Worm (Caenorhabditis elegans) whole organism, L1 larva: Measurements from ENCODE around the gene cal-7.

Experiments
- aly-2 ChIP-seq: fragments of 150-350 bp; optimal IDR thresholded peaks from 2 replicates; lab custom pipeline; 2014; ENCODE audit warnings: missing biosample characterization, missing genetic modification characterization
- ama-1 ChIP-seq: fragments of 150-350 bp; optimal IDR thresholded peaks from 2 replicates; lab custom pipeline; 2014
- dpl-1 ChIP-seq, 3 experiments: fragments of 150-350 bp in 2 of 3; sonication (generic microtip) in 1 of 3; optimal IDR thresholded peaks; 2 replicates each; lab custom pipeline; 2014 to 2017; ENCODE audit warnings: missing biosample characterization in 3 of 3, missing genetic modification characterization in 3 of 3, missing genetic modification reagents in 3 of 3
- egl-13 ChIP-seq: sonication (generic microtip); optimal IDR thresholded peaks from 2 replicates; lab custom pipeline; 2016; ENCODE audit warnings: missing genotype, missing genetic modification reagents, missing genetic modification characterization, missing compliant biosample characterization
- ets-5 ChIP-seq: fragments of 200-800 bp; sonication (Bioruptor generic); IDR thresholded peaks from 2 replicates; pipeline ENCODE4 v1.3.6; 2022; ENCODE audit warnings: missing genetic modification characterization, missing compliant biosample characterization
- fkh-10 ChIP-seq: sonication (generic microtip); optimal IDR thresholded peaks from 2 replicates; lab custom pipeline; 2017; ENCODE audit warnings: missing biosample characterization, missing genetic modification reagents, missing genetic modification characterization
- lin-35 ChIP-seq, 2 experiments: fragments of 150-350 bp; optimal IDR thresholded peaks; 2 replicates each; lab custom pipeline; 2014; ENCODE audit warnings: missing biosample characterization in 2 of 2, missing genetic modification characterization in 2 of 2, missing genetic modification reagents in 2 of 2
- lsy-2 ChIP-seq, 2 experiments: fragments of 150-350 bp; optimal IDR thresholded peaks; 2 replicates each; lab custom pipeline; 2014; ENCODE audit warnings: missing biosample characterization in 2 of 2, missing genetic modification characterization in 2 of 2
- nhr-11 ChIP-seq: fragments of 150-350 bp; optimal IDR thresholded peaks from 2 replicates; lab custom pipeline; 2014; ENCODE audit warnings: missing biosample characterization, missing genetic modification characterization
- nhr-71 ChIP-seq: sonication (generic microtip); optimal IDR thresholded peaks from 2 replicates; lab custom pipeline; 2016; ENCODE audit warnings: mild to moderate bottlenecking, missing genetic modification characterization, moderate library complexity, missing compliant biosample characterization
- nhr-85 ChIP-seq: sonication (generic microtip); peaks from one replicate; lab custom pipeline; 2016; ENCODE audit warnings: missing genetic modification characterization, inconsistent platforms, missing compliant biosample characterization
- pag-3 ChIP-seq: sonication (generic microtip); optimal IDR thresholded peaks from 2 replicates; lab custom pipeline; 2017; ENCODE audit warnings: missing genetic modification characterization, mild to moderate bottlenecking, missing compliant biosample characterization, antibody characterized with exemption, borderline replicate concordance; ENCODE audit not compliant: insufficient read depth
- snpc-4 ChIP-seq: fragments of 150-350 bp; optimal IDR thresholded peaks from 2 replicates; lab custom pipeline; 2014; ENCODE audit warnings: missing biosample characterization, missing genetic modification characterization
- zag-1 ChIP-seq: fragments of 150-350 bp; optimal IDR thresholded peaks from 2 replicates; lab custom pipeline; 2014; ENCODE audit warnings: missing biosample characterization, missing genetic modification characterization

DNA sequence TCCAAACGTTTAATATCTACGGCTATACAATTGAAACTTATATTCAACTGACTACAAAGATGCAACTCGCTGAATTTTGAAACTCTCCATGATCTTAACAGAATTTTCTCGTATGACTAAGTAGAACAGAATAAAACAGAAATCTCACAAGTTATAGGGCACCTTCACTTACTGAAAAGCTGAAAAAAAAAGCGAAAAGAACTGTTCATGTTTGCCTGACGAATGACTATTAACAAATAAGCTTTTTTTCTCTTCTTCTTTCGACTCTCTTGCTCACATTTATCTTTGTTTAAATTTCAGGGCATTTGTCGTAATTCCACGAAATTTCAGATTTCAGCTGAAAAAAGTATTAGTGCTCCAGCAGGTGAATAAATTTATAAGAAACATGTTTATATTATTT lies 31.1 kb upstream of the cal-7 start, which contains the start of gene xbx-6:
- TF ChIP-seq pag-3, result no peak
- no peak for TF ChIP-seq lsy-2 (tag; optimal IDR thresholded peaks at IDR 0.05; lab: Kevin White, UChicago)
- no peak for TF ChIP-seq nhr-11 (tag; lab: Kevin White, UChicago)
- TF ChIP-seq egl-13 (tag; lab: Kevin White, UChicago), result no peak
- no peak for TF ChIP-seq zag-1
- TF ChIP-seq aly-2 (tag; lab: Kevin White, UChicago), result no peak
- no peak for TF ChIP-seq dpl-1 (GFP tag; optimal IDR thresholded peaks at IDR 0.05; lab: Kevin White, UChicago)
- no peak for TF ChIP-seq nhr-85 (tag; lab: Kevin White, UChicago)
- no peak for TF ChIP-seq ama-1 (lab: Kevin White, UChicago)
- TF ChIP-seq lin-35 (GFP tag; optimal IDR thresholded peaks at IDR 0.05; lab: Kevin White, UChicago), result no peak
- no peak for TF ChIP-seq nhr-71 (tag; lab: Kevin White, UChicago)
- TF ChIP-seq ets-5 (GFP tag; lab: Robert Waterston, UW), result no peak
- TF ChIP-seq snpc-4, result no peak
- TF ChIP-seq fkh-10 (GFP tag; lab: Kevin White, UChicago), result no peak
